Fruit fly (Drosophila melanogaster): ENCODE measurements around the gene CG7083.

The CG7083 gene

DNA sequence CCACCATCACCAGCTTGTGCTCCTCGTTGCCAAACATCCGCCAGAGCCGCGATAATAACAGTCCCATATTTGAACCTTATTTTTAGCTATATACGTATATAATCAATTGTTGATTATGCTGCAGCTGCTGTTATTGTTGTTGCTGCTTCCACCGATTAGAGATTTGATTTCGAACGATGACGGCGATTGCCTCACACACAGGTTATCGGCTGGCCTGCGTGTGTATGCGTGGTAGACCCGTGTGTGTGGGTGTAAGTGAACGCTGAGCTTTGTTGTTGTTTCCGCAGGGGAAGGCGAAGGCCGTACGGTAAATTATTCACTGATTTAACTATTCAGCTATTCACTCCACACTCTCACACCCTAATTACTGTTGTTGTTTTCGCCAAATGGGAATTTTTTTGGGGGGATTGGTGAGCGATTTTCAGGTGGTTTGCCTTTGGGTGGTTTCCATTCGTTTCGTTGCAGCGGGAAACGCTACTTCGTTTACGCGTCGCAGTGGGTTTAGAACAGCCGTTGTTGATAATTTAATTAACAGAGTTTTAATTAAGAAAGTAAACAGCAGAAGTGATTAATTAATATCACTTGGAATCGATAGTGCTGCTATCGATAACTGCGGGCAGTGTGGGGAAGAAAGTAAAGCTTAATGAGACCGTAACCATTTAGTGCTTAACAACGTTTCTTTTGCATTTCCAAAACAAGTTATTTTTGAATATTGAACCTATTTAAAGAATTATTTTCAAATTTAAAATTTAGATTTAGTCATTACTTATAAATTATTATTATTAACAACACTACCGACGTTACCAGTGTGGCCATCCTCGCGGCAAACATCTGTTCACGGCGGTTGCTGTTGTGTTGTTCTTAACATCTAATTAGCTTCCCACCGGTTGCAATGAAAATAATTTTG lies 41.1 kb upstream of the CG7083 start, which contains the start of the genes Arl5 and CG13671 (continued):
- peak in 1 of 2 experiments; percentile 35 for TF ChIP-seq tll (GFP tag; optimal IDR thresholded peaks at IDR 0.05)
- TF ChIP-seq kah (GFP tag; optimal IDR thresholded peaks at IDR 0.05), result peak; percentile 28
- peak; percentile 57 for TF ChIP-seq CG3407 (GFP tag; optimal IDR thresholded peaks at IDR 0.05)
- peak; percentile 25 for TF ChIP-seq salm (tag; optimal IDR thresholded peaks at IDR 0.05)
- TF ChIP-seq CG32532 (GFP tag; IDR thresholded peaks at IDR 0.05), result peak; percentile 84
- peak; percentile 75 for TF ChIP-seq Mrtf (GFP tag; IDR thresholded peaks at IDR 0.05)
- peak; percentile 91 for TF ChIP-seq Ptx1 (GFP tag; IDR thresholded peaks at IDR 0.05)
- TF ChIP-seq CG6272 (GFP tag; IDR thresholded peaks at IDR 0.05), result peak; percentile 67
- no peak for TF ChIP-seq cad (GFP tag; optimal IDR thresholded peaks at IDR 0.05)
- TF ChIP-seq CG31224 (GFP tag; IDR thresholded peaks at IDR 0.05), result peak; percentile 66
- peak; percentile 25 for TF ChIP-seq nau (GFP tag; optimal IDR thresholded peaks at IDR 0.05)
- TF ChIP-seq schlank (tag; optimal IDR thresholded peaks at IDR 0.05), result no peak
- TF ChIP-seq CG3847 (GFP tag; IDR thresholded peaks at IDR 0.05), result peak; percentile 75
- TF ChIP-seq grn (GFP tag; optimal IDR thresholded peaks at IDR 0.05), result peak; percentile 40
- TF ChIP-seq CG8281 (tag; optimal IDR thresholded peaks at IDR 0.05), result no peak
- TF ChIP-seq zen2 (GFP tag; IDR thresholded peaks at IDR 0.05; ENCODE audit: partially characterized antibody), result peak; percentile 44; the same call in 2 of the 3 replicates
- no peak for TF ChIP-seq crc (GFP tag; optimal IDR thresholded peaks at IDR 0.05)
- no peak for TF ChIP-seq HLHmδ (GFP tag; optimal IDR thresholded peaks at IDR 0.05)
- TF ChIP-seq caup (GFP tag; optimal IDR thresholded peaks at IDR 0.05; ENCODE audit: severe bottlenecking), result peak; percentile 74
- no peak for TF ChIP-seq fru (optimal IDR thresholded peaks at IDR 0.05)
- TF ChIP-seq sc (optimal IDR thresholded peaks at IDR 0.05), result no peak
- TF ChIP-seq sc (GFP tag; optimal IDR thresholded peaks at IDR 0.05), result peak; percentile 61
- TF ChIP-seq vfl (GFP tag; optimal IDR thresholded peaks at IDR 0.05), result peak; percentile 54
- TF ChIP-seq CG34422 (GFP tag; IDR thresholded peaks at IDR 0.05), result peak; percentile 78
- no peak; the same call in 1 of the 2 replicates for TF ChIP-seq CG11696 (GFP tag; IDR thresholded peaks at IDR 0.05)
- peak; percentile 59 for TF ChIP-seq scrt (GFP tag; optimal IDR thresholded peaks at IDR 0.05)
- no peak for TF ChIP-seq emc (GFP tag; optimal IDR thresholded peaks at IDR 0.05)
- TF ChIP-seq amos (GFP tag; IDR thresholded peaks at IDR 0.05; ENCODE audit: partially characterized antibody), result peak; percentile 72
- no peak for TF ChIP-seq CG5953 (GFP tag; IDR thresholded peaks at IDR 0.05)
- TF ChIP-seq CG11398 (GFP tag; optimal IDR thresholded peaks at IDR 0.05), result no peak
- TF ChIP-seq Med (GFP tag), result peak; percentile 92
- TF ChIP-seq ro (GFP tag; IDR thresholded peaks at IDR 0.05), result peak; percentile 20; the same call in 1 of the 2 replicates
- TF ChIP-seq fd64A (GFP tag; optimal IDR thresholded peaks at IDR 0.05), result no peak
- peak; percentile 66 for TF ChIP-seq CG8924 (tag; optimal IDR thresholded peaks at IDR 0.05)
- no peak for TF ChIP-seq CG10565 (GFP tag; optimal IDR thresholded peaks at IDR 0.05)
- no peak for TF ChIP-seq CG10431 (GFP tag; optimal IDR thresholded peaks at IDR 0.05)
- peak; percentile 88 for TF ChIP-seq ind (GFP tag; optimal IDR thresholded peaks at IDR 0.05)
- TF ChIP-seq CG7556 (GFP tag; optimal IDR thresholded peaks at IDR 0.05), result peak; percentile 75
- no peak for TF ChIP-seq toy (GFP tag; IDR thresholded peaks at IDR 0.05)
- peak; percentile 68 for TF ChIP-seq tup (GFP tag; optimal IDR thresholded peaks at IDR 0.05)
- TF ChIP-seq otp (GFP tag; IDR thresholded peaks at IDR 0.05), result peak; percentile 87
- no peak for TF ChIP-seq CG17912 (GFP tag; optimal IDR thresholded peaks at IDR 0.05)
- TF ChIP-seq CG32772 (GFP tag; IDR thresholded peaks at IDR 0.05), result peak; percentile 83
- peak; percentile 50 for TF ChIP-seq CG2875 (GFP tag; optimal IDR thresholded peaks at IDR 0.05)
- no peak for TF ChIP-seq Fer2 (tag; optimal IDR thresholded peaks at IDR 0.05)
- peak; percentile 99 for TF ChIP-seq Vsx1 (GFP tag; optimal IDR thresholded peaks at IDR 0.05)
- TF ChIP-seq yki (optimal IDR thresholded peaks at IDR 0.05), result no peak
- no peak for TF ChIP-seq sima (GFP tag; optimal IDR thresholded peaks at IDR 0.05)
- TF ChIP-seq inv (GFP tag; IDR thresholded peaks at IDR 0.05; ENCODE audit: partially characterized antibody), result peak; percentile 63

All from whole organism, embryonic.